Worm (Caenorhabditis elegans): ENCODE results near the gene F18H3.1.

ce11 chrX:13530015-13530778, 10.7 kb downstream of the F18H3.1 start:
- TF ChIP-seq elt-4 (tag; optimal IDR thresholded peaks at IDR 0.05) (no peak), ets-4 (tag; optimal IDR thresholded peaks at IDR 0.05) (no peak), dve-1 (tag; optimal IDR thresholded peaks at IDR 0.05) (no peak), ceh-19 (GFP tag; optimal IDR thresholded peaks at IDR 0.05) (no peak)

All from whole organism, late embryonic.